Fruit fly (Drosophila melanogaster) whole organism, pupa: Measurements from ENCODE around the gene FucT6.
A peak's percentile ranks its signal among the peaks of the same experiment; 100 is the strongest.

Source experiments
- CG10348 ChIP-seq: fragments of 200-800 bp; sonication (Bioruptor generic); IDR thresholded peaks from 2 replicates; pipeline ENCODE4 v1.3.6; 2022; ENCODE audit warnings: missing biosample characterization, missing genetic modification characterization
- CG12605 ChIP-seq: fragments of 200-800 bp; sonication (Bioruptor generic); IDR thresholded peaks from 2 replicates; pipeline ENCODE4 v1.3.6; 2022; ENCODE audit warnings: missing biosample characterization, missing genetic modification characterization
- CG13204 ChIP-seq: fragments of 200-800 bp; sonication (Bioruptor generic); optimal IDR thresholded peaks from 2 replicates; lab custom pipeline; 2018; ENCODE audit warnings: missing biosample characterization, mild to moderate bottlenecking, missing genetic modification characterization, moderate library complexity
- CG14655 ChIP-seq: fragments of 200-800 bp; sonication (Bioruptor generic); optimal IDR thresholded peaks from 3 replicates; lab custom pipeline; 2017; ENCODE audit warnings: mild to moderate bottlenecking, missing biosample characterization, missing genetic modification reagents, missing genetic modification characterization
- CG15710 ChIP-seq: fragments of 200-800 bp; sonication (Bioruptor generic); optimal IDR thresholded peaks from 2 replicates; lab custom pipeline; 2018; ENCODE audit warnings: missing biosample characterization, mild to moderate bottlenecking, missing genetic modification characterization, moderate library complexity
- CG17806 ChIP-seq: fragments of 200-800 bp; sonication (Bioruptor generic); optimal IDR thresholded peaks from 2 replicates; lab custom pipeline; 2018; ENCODE audit warnings: missing biosample characterization, mild to moderate bottlenecking, missing genetic modification characterization, moderate library complexity
- CG32121 ChIP-seq: fragments of 200-800 bp; sonication (Bioruptor generic); IDR thresholded peaks from 2 replicates; pipeline ENCODE4 v1.3.6; 2022; ENCODE audit warnings: missing biosample characterization, missing genetic modification characterization
- CG34367 ChIP-seq: fragments of 200-800 bp; sonication (Bioruptor generic); optimal IDR thresholded peaks from 2 replicates; lab custom pipeline; 2018; ENCODE audit warnings: missing biosample characterization, mild to moderate bottlenecking, missing genetic modification characterization
- CG4496 ChIP-seq: fragments of 200-800 bp; sonication (Bioruptor generic); IDR thresholded peaks from 3 replicates; pipeline ENCODE4 v1.3.6; 2022; ENCODE audit warnings: missing biosample characterization, missing genetic modification characterization
- CG8159 ChIP-seq: fragments of 200-800 bp; sonication (Bioruptor generic); optimal IDR thresholded peaks from 3 replicates; lab custom pipeline; 2018; ENCODE audit warnings: missing biosample characterization, mild to moderate bottlenecking, missing genetic modification characterization, moderate library complexity
- CG8301 ChIP-seq: fragments of 200-800 bp; sonication (Bioruptor generic); optimal IDR thresholded peaks from 2 replicates; lab custom pipeline; 2018; ENCODE audit warnings: missing biosample characterization, mild to moderate bottlenecking, missing genetic modification characterization
- CG9948 ChIP-seq: fragments of 200-800 bp; sonication (Bioruptor generic); optimal IDR thresholded peaks from 2 replicates; lab custom pipeline; 2018; ENCODE audit warnings: missing biosample characterization, mild to moderate bottlenecking, missing genetic modification characterization, moderate library complexity
- D1 ChIP-seq: fragments of 200-800 bp; sonication (Bioruptor generic); optimal IDR thresholded peaks from 2 replicates; lab custom pipeline; 2018; ENCODE audit warnings: missing biosample characterization, mild to moderate bottlenecking, missing genetic modification characterization, moderate library complexity
- EcR ChIP-seq: fragments of 200-800 bp; sonication (Bioruptor generic); optimal IDR thresholded peaks from 3 replicates; lab custom pipeline; 2019; ENCODE audit warnings: missing biosample characterization, missing genetic modification characterization, mild to moderate bottlenecking, moderate library complexity, missing genetic modification reagents
- Ets98B ChIP-seq: fragments of 200-800 bp; sonication (Bioruptor generic); IDR thresholded peaks from 2 replicates; pipeline ENCODE4 v1.3.6; 2022; ENCODE audit warnings: missing biosample characterization, missing genetic modification characterization
- Pif1A ChIP-seq: fragments of 200-800 bp; sonication (Bioruptor generic); optimal IDR thresholded peaks from 3 replicates; lab custom pipeline; 2016; ENCODE audit warnings: missing biosample characterization, missing genetic modification characterization
- Pif1B ChIP-seq: fragments of 200-800 bp; sonication (Bioruptor generic); optimal IDR thresholded peaks from 3 replicates; lab custom pipeline; 2016; ENCODE audit warnings: missing biosample characterization, missing genetic modification characterization
- Snoo ChIP-seq: fragments of 200-800 bp; sonication (Bioruptor generic); optimal IDR thresholded peaks from 3 replicates; lab custom pipeline; 2017; ENCODE audit warnings: missing biosample characterization, mild to moderate bottlenecking, missing genetic modification characterization, inconsistent platforms
- fd96Ca ChIP-seq: fragments of 200-800 bp; sonication (Bioruptor generic); IDR thresholded peaks from 3 replicates; pipeline ENCODE4 v1.3.6; 2022; ENCODE audit warnings: missing biosample characterization, missing genetic modification characterization
- gl ChIP-seq: fragments of 200-800 bp; sonication (Bioruptor generic); optimal IDR thresholded peaks from 2 replicates; lab custom pipeline; 2018; ENCODE audit warnings: missing biosample characterization, mild to moderate bottlenecking, missing genetic modification characterization
- rn ChIP-seq: fragments of 200-800 bp; sonication (Bioruptor generic); IDR thresholded peaks from 2 replicates; pipeline ENCODE4 v1.3.6; 2022; ENCODE audit warnings: missing biosample characterization, missing genetic modification characterization

FucT6 gene

DNA sequence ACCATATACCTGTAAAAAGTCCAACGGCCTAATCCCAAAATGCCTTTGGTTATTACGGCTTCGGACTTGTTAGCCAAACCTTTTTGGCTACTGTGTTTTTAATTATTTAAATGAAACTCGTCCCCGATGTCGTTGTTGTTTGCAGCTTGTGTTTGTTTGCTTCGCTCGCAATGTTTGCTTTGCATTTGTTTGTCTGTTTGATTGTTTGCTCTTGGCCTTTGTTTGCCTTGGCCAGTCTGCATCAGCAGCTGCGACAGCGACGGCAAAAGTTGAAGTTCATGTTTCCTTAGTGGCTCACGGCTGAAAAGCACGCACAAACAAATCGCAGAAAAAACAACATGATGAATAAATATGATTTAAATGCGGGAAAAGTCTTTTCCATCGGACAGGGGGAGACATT lies 49.3 kb downstream of the FucT6 start:
- TF ChIP-seq CG9948 (tag; lab: Kevin White, UChicago) (no peak), CG8301 (no peak), CG17806 (tag; lab: Kevin White, UChicago) (peak; percentile 13), Snoo (peak; percentile 22), CG4496 (GFP tag; lab: Robert Waterston, UW) (peak; percentile 43; the same call in 1 of the 3 replicates), CG13204 (GFP tag; lab: Kevin White, UChicago) (no peak), gl (tag; lab: Kevin White, UChicago) (peak; percentile 19), Pif1A (GFP tag; lab: Kevin White, UChicago) (peak; percentile 24), rn (GFP tag; lab: Robert Waterston, UW) (no peak), CG10348 (GFP tag; lab: Robert Waterston, UW) (no peak), EcR (GFP tag; lab: Kevin White, UChicago) (no peak), CG12605 (GFP tag; lab: Robert Waterston, UW) (no peak), Ets98B (no peak), CG34367 (peak; percentile 22), CG14655 (no peak), fd96Ca (GFP tag; lab: Robert Waterston, UW) (no peak), CG8159 (tag; lab: Kevin White, UChicago) (peak; percentile 21), D1 (tag; lab: Kevin White, UChicago) (no peak), Pif1B (peak; percentile 23), CG32121 (GFP tag; lab: Robert Waterston, UW) (no peak), CG15710 (tag; lab: Kevin White, UChicago) (no peak)

DNA sequence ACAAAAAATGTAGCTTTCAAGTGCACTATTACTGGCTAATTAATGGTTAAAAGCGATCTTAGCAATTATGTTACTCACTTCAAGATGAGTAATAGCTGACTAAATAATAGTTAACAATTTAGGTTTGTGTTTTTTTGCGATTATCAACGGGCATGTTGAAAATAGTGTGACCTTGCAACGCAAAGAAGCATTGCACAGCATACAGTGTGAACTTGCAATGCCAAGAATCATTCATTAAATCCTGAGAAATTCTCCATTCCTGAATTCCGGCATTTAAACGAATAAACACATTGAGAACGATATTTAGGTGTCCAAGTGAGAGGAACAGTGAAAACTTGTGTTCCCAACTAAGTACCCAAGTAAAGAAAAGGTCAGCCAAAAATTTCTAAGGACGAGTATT lies 50.1 kb downstream of the FucT6 start:
- TF ChIP-seq CG8301 (no peak), CG10348 (GFP tag; lab: Robert Waterston, UW) (no peak), Pif1B (no peak), CG15710 (tag; lab: Kevin White, UChicago) (no peak), D1 (tag; lab: Kevin White, UChicago) (no peak), Pif1A (GFP tag; lab: Kevin White, UChicago) (no peak), CG4496 (GFP tag; lab: Robert Waterston, UW) (no peak), CG32121 (GFP tag; lab: Robert Waterston, UW) (no peak), fd96Ca (GFP tag; lab: Robert Waterston, UW) (no peak), CG34367 (no peak), CG9948 (tag; lab: Kevin White, UChicago) (no peak), CG14655 (no peak)

DNA sequence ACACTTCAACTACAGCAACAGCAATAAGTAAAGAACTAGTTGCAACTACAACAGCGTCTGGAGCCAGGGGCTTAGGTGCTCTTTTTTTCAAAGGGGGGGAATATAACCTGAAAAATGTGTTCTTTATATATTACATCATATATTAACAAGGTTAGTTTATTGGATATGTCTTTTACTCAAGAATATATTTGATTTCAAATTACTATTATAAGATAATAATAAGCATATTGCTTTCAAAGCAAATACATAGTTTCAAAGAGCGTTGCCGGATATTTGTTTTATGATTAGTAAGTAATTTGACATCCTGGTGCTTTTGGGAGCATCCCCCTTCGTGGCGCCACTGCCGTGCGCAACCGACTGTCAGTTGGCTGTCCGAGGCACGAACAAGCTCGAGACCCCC lies 50.7 kb downstream of the FucT6 start:
- TF ChIP-seq CG34367 (peak; percentile 84), CG15710 (tag; lab: Kevin White, UChicago) (peak; percentile 89), CG8159 (tag; lab: Kevin White, UChicago) (peak; percentile 89), CG13204 (GFP tag; lab: Kevin White, UChicago) (peak; percentile 67), Pif1B (peak; percentile 70), D1 (tag; lab: Kevin White, UChicago) (peak; percentile 47), CG14655 (peak; percentile 95), rn (GFP tag; lab: Robert Waterston, UW) (peak; percentile 55; the same call in 1 of the 2 replicates), Snoo (peak; percentile 52), CG12605 (GFP tag; lab: Robert Waterston, UW) (peak; percentile 85), CG8301 (peak; percentile 92), CG9948 (tag; lab: Kevin White, UChicago) (peak; percentile 90), CG10348 (GFP tag; lab: Robert Waterston, UW) (peak; percentile 81), fd96Ca (GFP tag; lab: Robert Waterston, UW) (peak; percentile 88), CG32121 (GFP tag; lab: Robert Waterston, UW) (peak; percentile 92), Ets98B (peak; percentile 74), EcR (GFP tag; lab: Kevin White, UChicago) (no peak), Pif1A (GFP tag; lab: Kevin White, UChicago) (peak; percentile 79), CG4496 (GFP tag; lab: Robert Waterston, UW) (peak; percentile 86), gl (tag; lab: Kevin White, UChicago) (peak; percentile 42), CG17806 (tag; lab: Kevin White, UChicago) (peak; percentile 80)

- TF ChIP-seq CG8301 = peak; percentile 62
- peak; percentile 23 for TF ChIP-seq Snoo
- no peak for TF ChIP-seq CG10348 (GFP tag; lab: Robert Waterston, UW)
- TF ChIP-seq Pif1B = peak; percentile 16
- no peak for TF ChIP-seq fd96Ca (GFP tag; lab: Robert Waterston, UW)
- no peak for TF ChIP-seq gl (tag; lab: Kevin White, UChicago)
- TF ChIP-seq CG17806 (tag; lab: Kevin White, UChicago) = peak; percentile 64
- peak; percentile 34 for TF ChIP-seq CG34367
- 0 out of 2 replicates have a peak, but pooled peaks have one; percentile 37 for TF ChIP-seq CG32121 (GFP tag; lab: Robert Waterston, UW)
- no peak for TF ChIP-seq D1 (tag; lab: Kevin White, UChicago)
- TF ChIP-seq CG15710 (tag; lab: Kevin White, UChicago) = peak; percentile 62
- peak; percentile 34; the same call in 1 of the 2 replicates for TF ChIP-seq Ets98B
- TF ChIP-seq EcR (GFP tag; lab: Kevin White, UChicago) = no peak
- TF ChIP-seq CG4496 (GFP tag; lab: Robert Waterston, UW) = peak; percentile 54; the same call in 1 of the 3 replicates
- no peak for TF ChIP-seq rn (GFP tag; lab: Robert Waterston, UW)
- no peak for TF ChIP-seq CG13204 (GFP tag; lab: Kevin White, UChicago)
- TF ChIP-seq CG12605 (GFP tag; lab: Robert Waterston, UW) = no peak
- peak; percentile 35 for TF ChIP-seq Pif1A (GFP tag; lab: Kevin White, UChicago)
- TF ChIP-seq CG9948 (tag; lab: Kevin White, UChicago) = peak; percentile 75
- peak; percentile 72 for TF ChIP-seq CG14655
- peak; percentile 73 for TF ChIP-seq CG8159 (tag; lab: Kevin White, UChicago)
Measured at dm6 chrX:11658181-11658842, 51.4 kb downstream of the FucT6 start.

DNA sequence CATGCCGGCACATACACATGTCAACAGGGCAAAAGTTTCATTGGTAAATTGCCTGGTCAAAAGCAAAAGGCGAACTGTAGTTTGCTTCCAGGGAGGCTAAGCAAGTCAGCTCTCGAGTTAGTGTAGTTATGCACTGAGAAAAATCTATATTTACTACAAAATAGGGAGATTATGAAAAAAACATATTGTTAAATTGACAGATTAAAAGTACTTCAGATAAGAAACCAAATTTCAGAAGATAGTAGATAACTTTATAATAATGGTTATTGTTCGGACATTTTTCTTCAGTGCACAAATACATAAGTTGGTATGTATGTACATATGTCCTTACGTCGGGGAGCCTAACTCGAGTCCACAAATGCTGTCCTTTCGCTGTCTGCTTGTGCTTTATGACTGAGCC lies 52.6 kb downstream of the FucT6 start:
- no peak for TF ChIP-seq CG13204 (GFP tag; lab: Kevin White, UChicago)
- TF ChIP-seq EcR (GFP tag; lab: Kevin White, UChicago) = no peak
- TF ChIP-seq CG8301 = peak; percentile 74
- peak; percentile 60 for TF ChIP-seq Pif1A (GFP tag; lab: Kevin White, UChicago)
- peak; percentile 31 for TF ChIP-seq Pif1B
- TF ChIP-seq CG15710 (tag; lab: Kevin White, UChicago) = peak; percentile 65
- peak; percentile 10 for TF ChIP-seq gl (tag; lab: Kevin White, UChicago)
- peak; percentile 51 for TF ChIP-seq Ets98B
- peak; percentile 74 for TF ChIP-seq CG17806 (tag; lab: Kevin White, UChicago)
- no peak for TF ChIP-seq CG10348 (GFP tag; lab: Robert Waterston, UW)
- peak; percentile 74 for TF ChIP-seq CG14655
- TF ChIP-seq rn (GFP tag; lab: Robert Waterston, UW) = peak; percentile 29; the same call in 1 of the 2 replicates
- peak; percentile 48 for TF ChIP-seq CG34367
- 0 out of 3 replicates have a peak, but pooled peaks have one; percentile 26 for TF ChIP-seq fd96Ca (GFP tag; lab: Robert Waterston, UW)
- TF ChIP-seq CG9948 (tag; lab: Kevin White, UChicago) = peak; percentile 78
- TF ChIP-seq Snoo = no peak
- TF ChIP-seq CG4496 (GFP tag; lab: Robert Waterston, UW) = peak; percentile 70
- peak; percentile 26 for TF ChIP-seq D1 (tag; lab: Kevin White, UChicago)
- TF ChIP-seq CG32121 (GFP tag; lab: Robert Waterston, UW) = peak; percentile 55; the same call in 1 of the 2 replicates
- TF ChIP-seq CG8159 (tag; lab: Kevin White, UChicago) = peak; percentile 75
- TF ChIP-seq CG12605 (GFP tag; lab: Robert Waterston, UW) = peak; percentile 70
